Worm (Caenorhabditis elegans) whole organism, mixed stage, embryonic: Measurements from ENCODE around the gene Y5H2B.3.

Experiments
- bed-3 ChIP-seq: fragments of 200-800 bp; sonication (Bioruptor generic); optimal IDR thresholded peaks from 3 replicates; lab custom pipeline; 2018; ENCODE audit warnings: mild to moderate bottlenecking, missing genetic modification characterization, moderate library complexity, missing compliant biosample characterization
- ceh-83 ChIP-seq: fragments of 200-800 bp; sonication (Bioruptor generic); optimal IDR thresholded peaks from 2 replicates; lab custom pipeline; 2018; ENCODE audit warnings: mild to moderate bottlenecking, missing genetic modification characterization, missing compliant biosample characterization
- lin-13 ChIP-seq: fragments of 150-350 bp; optimal IDR thresholded peaks from 2 replicates; lab custom pipeline; 2014; ENCODE audit warnings: missing biosample characterization, missing genetic modification characterization
- lsy-2 ChIP-seq: fragments of 150-350 bp; optimal IDR thresholded peaks from 2 replicates; lab custom pipeline; 2014; ENCODE audit warnings: missing biosample characterization, missing genetic modification characterization
- mab-5 ChIP-seq: fragments of 150-350 bp; optimal IDR thresholded peaks from 2 replicates; lab custom pipeline; 2014; ENCODE audit warnings: missing biosample characterization, missing genetic modification characterization
- nhr-237 ChIP-seq: fragments of 150-350 bp; optimal IDR thresholded peaks from 2 replicates; lab custom pipeline; 2014; ENCODE audit warnings: missing biosample characterization, missing genetic modification characterization
- nhr-28 ChIP-seq: fragments of 150-350 bp; optimal IDR thresholded peaks from 2 replicates; lab custom pipeline; 2014; ENCODE audit warnings: missing biosample characterization, missing genetic modification characterization
- pha-4 ChIP-seq: fragments of 150-350 bp; optimal IDR thresholded peaks from 2 replicates; lab custom pipeline; 2018; ENCODE audit warnings: missing biosample characterization, missing genetic modification reagents, missing genetic modification characterization
- snpc-4 ChIP-seq: fragments of 150-350 bp; optimal IDR thresholded peaks from 2 replicates; lab custom pipeline; 2014; ENCODE audit warnings: missing biosample characterization, missing genetic modification characterization

ce11 chrV:2191122-2191521 is 3.0 kb downstream of the Y5H2B.3 start, which contains the start of gene srbc-42:
- no peak for TF ChIP-seq bed-3 (GFP tag; lab: Kevin White, UChicago)
- TF ChIP-seq nhr-28 (tag; lab: Kevin White, UChicago), result no peak
- TF ChIP-seq lsy-2, result no peak
- no peak for TF ChIP-seq nhr-237
- no peak for TF ChIP-seq mab-5
- no peak for TF ChIP-seq snpc-4 (tag; lab: Kevin White, UChicago)
- TF ChIP-seq lin-13 (tag; lab: Kevin White, UChicago), result no peak
- TF ChIP-seq ceh-83, result no peak
- no peak for TF ChIP-seq pha-4 (tag; lab: Kevin White, UChicago)
